Worm (Caenorhabditis elegans) whole organism, L3 larva: Measurements from ENCODE around the gene zyg-12.

ENCODE experiments used
- R02D3.7 ChIP-seq: fragments of 150-350 bp; optimal IDR thresholded peaks from 2 replicates; lab custom pipeline; 2014; ENCODE audit warnings: missing biosample characterization, missing genetic modification characterization
- ZK546.5 ChIP-seq: sonication (generic microtip); optimal IDR thresholded peaks from 2 replicates; lab custom pipeline; 2017; ENCODE audit warnings: missing biosample characterization, missing genetic modification characterization
- aly-2 ChIP-seq: fragments of 150-350 bp; optimal IDR thresholded peaks from 2 replicates; lab custom pipeline; 2014; ENCODE audit warnings: missing biosample characterization, missing genetic modification characterization
- ama-1 ChIP-seq: fragments of 150-350 bp; optimal IDR thresholded peaks from 2 replicates; lab custom pipeline; 2018
- ceh-16 ChIP-seq: sonication (generic microtip); optimal IDR thresholded peaks from 2 replicates; lab custom pipeline; 2017; ENCODE audit warnings: missing biosample characterization, missing genetic modification characterization
- ceh-28 ChIP-seq: fragments of 150-350 bp; optimal IDR thresholded peaks from 2 replicates; lab custom pipeline; 2014; ENCODE audit warnings: missing biosample characterization, missing genetic modification reagents, missing genetic modification characterization
- ceh-82 ChIP-seq: fragments of 150-350 bp; optimal IDR thresholded peaks from 2 replicates; lab custom pipeline; 2014; ENCODE audit warnings: missing biosample characterization, missing genetic modification characterization
- ceh-9 ChIP-seq: sonication (generic microtip); optimal IDR thresholded peaks from 2 replicates; lab custom pipeline; 2018; ENCODE audit warnings: missing biosample characterization, missing genetic modification characterization
- daf-12 ChIP-seq: fragments of 150-350 bp; optimal IDR thresholded peaks from 2 replicates; lab custom pipeline; 2014; ENCODE audit warnings: missing biosample characterization, missing genetic modification reagents, missing genetic modification characterization
- egl-27 ChIP-seq: sonication (generic microtip); optimal IDR thresholded peaks from 4 replicates; lab custom pipeline; 2017; ENCODE audit warnings: missing biosample characterization, missing genetic modification reagents, missing genetic modification characterization
- egl-5 ChIP-seq: fragments of 150-350 bp; optimal IDR thresholded peaks from 2 replicates; lab custom pipeline; 2017; ENCODE audit warnings: missing biosample characterization, missing genetic modification reagents, missing genetic modification characterization, inconsistent platforms
- elt-1 ChIP-seq: fragments of 150-350 bp; optimal IDR thresholded peaks from 2 replicates; lab custom pipeline; 2014; ENCODE audit warnings: missing biosample characterization, missing genetic modification characterization
- elt-2 ChIP-seq: sonication (generic microtip); optimal IDR thresholded peaks from 2 replicates; lab custom pipeline; 2016; ENCODE audit warnings: missing genetic modification reagents, mild to moderate bottlenecking, missing genetic modification characterization, missing compliant biosample characterization
- elt-3 ChIP-seq, 3 experiments: fragments of 150-350 bp in 1 of 3; sonication (generic microtip) in 2 of 3; optimal IDR thresholded peaks; 2 replicates in 2 of 3; 4 replicates in 1 of 3; lab custom pipeline; 2014 to 2017; ENCODE audit warnings: missing biosample characterization in 3 of 3, missing genetic modification characterization in 3 of 3
- eor-1 ChIP-seq, 2 experiments: fragments of 150-350 bp; optimal IDR thresholded peaks; 2 replicates each; lab custom pipeline; 2014 to 2018; ENCODE audit warnings: missing biosample characterization in 2 of 2, missing genetic modification characterization in 2 of 2
- fkh-10 ChIP-seq: sonication (generic microtip); optimal IDR thresholded peaks from 2 replicates; lab custom pipeline; 2017; ENCODE audit warnings: missing biosample characterization, missing genetic modification reagents, missing genetic modification characterization
- fkh-2 ChIP-seq: fragments of 150-350 bp; optimal IDR thresholded peaks from 2 replicates; lab custom pipeline; 2014; ENCODE audit warnings: missing biosample characterization, missing genetic modification reagents, missing genetic modification characterization
- fos-1 ChIP-seq: fragments of 150-350 bp; optimal IDR thresholded peaks from 2 replicates; lab custom pipeline; 2014; ENCODE audit warnings: missing biosample characterization, missing genetic modification characterization
- hmg-11 ChIP-seq: sonication (generic microtip); optimal IDR thresholded peaks from 2 replicates; lab custom pipeline; 2016; ENCODE audit warnings: missing genetic modification characterization, missing compliant biosample characterization
- jun-1 ChIP-seq: fragments of 150-350 bp; optimal IDR thresholded peaks from 2 replicates; lab custom pipeline; 2014; ENCODE audit warnings: missing biosample characterization, missing genetic modification reagents, missing genetic modification characterization
- lin-15B ChIP-seq: fragments of 150-350 bp; optimal IDR thresholded peaks from 2 replicates; lab custom pipeline; 2014; ENCODE audit warnings: missing biosample characterization, missing genetic modification characterization
- lin-39 ChIP-seq: fragments of 150-350 bp; optimal IDR thresholded peaks from 2 replicates; lab custom pipeline; 2018; ENCODE audit warnings: missing biosample characterization, missing genetic modification reagents, missing genetic modification characterization
- lsy-12 ChIP-seq: sonication (generic microtip); optimal IDR thresholded peaks from 2 replicates; lab custom pipeline; 2016; ENCODE audit warnings: mild to moderate bottlenecking, missing genetic modification characterization, missing compliant biosample characterization
- mdl-1 ChIP-seq: fragments of 150-350 bp; optimal IDR thresholded peaks from 2 replicates; lab custom pipeline; 2014; ENCODE audit warnings: missing biosample characterization, missing genetic modification characterization
- mml-1 ChIP-seq: fragments of 150-350 bp; sonication (generic microtip); optimal IDR thresholded peaks from 3 replicates; lab custom pipeline; 2014; ENCODE audit warnings: missing biosample characterization, missing genetic modification characterization
- nfya-1 ChIP-seq: sonication (generic microtip); optimal IDR thresholded peaks from 2 replicates; lab custom pipeline; 2017; ENCODE audit warnings: missing genetic modification characterization, mild to moderate bottlenecking, missing compliant biosample characterization, antibody characterized with exemption, moderate library complexity; ENCODE audit not compliant: insufficient read depth
- nhr-11 ChIP-seq: fragments of 150-350 bp; optimal IDR thresholded peaks from 2 replicates; lab custom pipeline; 2014; ENCODE audit warnings: missing biosample characterization, missing genetic modification characterization
- nhr-12 ChIP-seq: fragments of 150-350 bp; optimal IDR thresholded peaks from 2 replicates; lab custom pipeline; 2014; ENCODE audit warnings: missing biosample characterization, missing genetic modification characterization
- nhr-23 ChIP-seq: fragments of 150-350 bp; optimal IDR thresholded peaks from 2 replicates; lab custom pipeline; 2014; ENCODE audit warnings: missing biosample characterization, missing genetic modification reagents, missing genetic modification characterization
- nhr-237 ChIP-seq: fragments of 150-350 bp; optimal IDR thresholded peaks from 2 replicates; lab custom pipeline; 2014; ENCODE audit warnings: missing biosample characterization, missing genetic modification characterization
- nhr-25 ChIP-seq: sonication (generic microtip); optimal IDR thresholded peaks from 2 replicates; lab custom pipeline; 2017; ENCODE audit warnings: missing biosample characterization, missing genetic modification characterization
- nhr-28 ChIP-seq: fragments of 150-350 bp; optimal IDR thresholded peaks from 2 replicates; lab custom pipeline; 2014; ENCODE audit warnings: missing biosample characterization, missing genetic modification characterization
- nhr-43 ChIP-seq: sonication (generic microtip); optimal IDR thresholded peaks from 2 replicates; lab custom pipeline; 2016; ENCODE audit warnings: mild to moderate bottlenecking, missing genetic modification characterization, missing compliant biosample characterization; ENCODE audit not compliant: poor library complexity, severe bottlenecking
- nhr-67 ChIP-seq: fragments of 150-350 bp; optimal IDR thresholded peaks from 2 replicates; lab custom pipeline; 2014; ENCODE audit warnings: missing biosample characterization, missing genetic modification characterization
- nhr-76 ChIP-seq: fragments of 150-350 bp; sonication (generic microtip); optimal IDR thresholded peaks from 5 replicates; lab custom pipeline; 2014; ENCODE audit warnings: missing biosample characterization, missing genetic modification characterization
- nhr-77 ChIP-seq: fragments of 150-350 bp; optimal IDR thresholded peaks from 2 replicates; lab custom pipeline; 2014; ENCODE audit warnings: missing biosample characterization, missing genetic modification characterization
- pha-4 ChIP-seq: fragments of 150-350 bp; optimal IDR thresholded peaks from 2 replicates; lab custom pipeline; 2014; ENCODE audit warnings: missing biosample characterization, missing genetic modification reagents, missing genetic modification characterization
- pqm-1 ChIP-seq: fragments of 150-350 bp; optimal IDR thresholded peaks from 2 replicates; lab custom pipeline; 2017; ENCODE audit warnings: missing biosample characterization, missing genetic modification characterization, inconsistent platforms
- sea-2 ChIP-seq: fragments of 150-350 bp; sonication (generic microtip); optimal IDR thresholded peaks from 4 replicates; lab custom pipeline; 2014; ENCODE audit warnings: missing biosample characterization, missing genetic modification reagents, missing genetic modification characterization
- skn-1 ChIP-seq: fragments of 150-350 bp; optimal IDR thresholded peaks from 2 replicates; lab custom pipeline; 2014; ENCODE audit warnings: missing biosample characterization, missing genetic modification characterization
- snpc-4 ChIP-seq: fragments of 150-350 bp; optimal IDR thresholded peaks from 2 replicates; lab custom pipeline; 2014; ENCODE audit warnings: missing biosample characterization, missing genetic modification characterization
- tbx-2 ChIP-seq: sonication (generic microtip); optimal IDR thresholded peaks from 2 replicates; lab custom pipeline; 2016; ENCODE audit warnings: mild to moderate bottlenecking, missing genetic modification characterization, missing compliant biosample characterization
- unc-39 ChIP-seq: sonication (generic microtip); optimal IDR thresholded peaks from 4 replicates; lab custom pipeline; 2017; ENCODE audit warnings: missing biosample characterization, missing genetic modification characterization
- unc-62 ChIP-seq: fragments of 150-350 bp; sonication (generic microtip); optimal IDR thresholded peaks from 4 replicates; lab custom pipeline; 2014; ENCODE audit warnings: missing biosample characterization, missing genetic modification reagents, missing genetic modification characterization
- zag-1 ChIP-seq: fragments of 150-350 bp; optimal IDR thresholded peaks from 2 replicates; lab custom pipeline; 2014; ENCODE audit warnings: missing biosample characterization, missing genetic modification characterization
- ztf-11 ChIP-seq: fragments of 150-350 bp; optimal IDR thresholded peaks from 2 replicates; lab custom pipeline; 2014; ENCODE audit warnings: missing biosample characterization, missing genetic modification characterization
- ztf-4 ChIP-seq: fragments of 150-350 bp; optimal IDR thresholded peaks from 2 replicates; lab custom pipeline; 2014; ENCODE audit warnings: missing biosample characterization, missing genetic modification characterization

The zyg-12 gene

ce11 chrII:4998657-4999056 is 49.0 kb downstream of the zyg-12 start, which contains the start of gene F59A6.11:
Gene F59A6.11 (minus strand): TSS chrII:4998757.
- TF ChIP-seq elt-1 (tag; lab: Kevin White, UChicago) = no peak
- TF ChIP-seq ztf-4 (tag; lab: Kevin White, UChicago) = no peak
- no peak for TF ChIP-seq nhr-23 (tag; lab: Kevin White, UChicago)
- TF ChIP-seq egl-5 (tag; lab: Kevin White, UChicago) = no peak
- TF ChIP-seq nhr-12 (tag; lab: Kevin White, UChicago) = no peak
- TF ChIP-seq zag-1 (tag; lab: Kevin White, UChicago) = no peak
- no peak for TF ChIP-seq skn-1 (tag; lab: Kevin White, UChicago)
- TF ChIP-seq ceh-9 = no peak
- no peak for TF ChIP-seq mml-1 (tag; lab: Kevin White, UChicago)
- no peak for TF ChIP-seq pha-4 (tag; lab: Kevin White, UChicago)
- TF ChIP-seq ZK546.5 (tag; lab: Kevin White, UChicago) = no peak
- no peak for TF ChIP-seq lin-15B (tag; lab: Kevin White, UChicago)
- TF ChIP-seq sea-2 = no peak

ce11 chrII:4999122-4999521 is 49.4 kb downstream of the zyg-12 start, which contains the start of gene citk-2:
Gene citk-2 (plus strand): TSS chrII:4999520.
- TF ChIP-seq egl-27 (tag; lab: Kevin White, UChicago) (no peak), nhr-76 (tag; lab: Kevin White, UChicago) (no peak), lsy-12 (tag; lab: Kevin White, UChicago) (peak; percentile 61), zag-1 (tag; lab: Kevin White, UChicago) (no peak), nhr-237 (tag; lab: Kevin White, UChicago) (no peak), nhr-11 (tag; lab: Kevin White, UChicago) (no peak), pha-4 (tag; lab: Kevin White, UChicago) (no peak), ztf-4 (tag; lab: Kevin White, UChicago) (no peak), nhr-43 (tag; lab: Kevin White, UChicago) (peak; percentile 90), nhr-77 (tag; lab: Kevin White, UChicago) (no peak), egl-5 (tag; lab: Kevin White, UChicago) (peak; percentile 75), aly-2 (tag; lab: Kevin White, UChicago) (no peak), mml-1 (tag; lab: Kevin White, UChicago) (no peak), unc-62 (GFP tag; lab: Kevin White, UChicago) (no peak), lin-15B (tag; lab: Kevin White, UChicago) (peak; percentile 74), hmg-11 (tag; lab: Kevin White, UChicago) (no peak), jun-1 (tag; lab: Kevin White, UChicago) (peak; percentile 66), nhr-67 (tag; lab: Kevin White, UChicago) (peak; percentile 5), elt-1 (tag; lab: Kevin White, UChicago) (no peak), ceh-9 (no peak), ztf-11 (tag; lab: Kevin White, UChicago) (no peak), elt-3 (tag; optimal IDR thresholded peaks at IDR 0.05; lab: Kevin White, UChicago) (no peak), elt-2 (tag; lab: Kevin White, UChicago) (no peak), unc-39 (tag; lab: Kevin White, UChicago) (no peak), nhr-28 (tag; lab: Kevin White, UChicago) (no peak), R02D3.7 (tag; lab: Kevin White, UChicago) (peak; percentile 66), nfya-1 (tag; lab: Kevin White, UChicago) (no peak), nhr-12 (tag; lab: Kevin White, UChicago) (no peak), ama-1 (lab: Kevin White, UChicago) (no peak), fkh-10 (peak; percentile 24), ceh-16 (tag; lab: Kevin White, UChicago) (no peak), pqm-1 (peak; percentile 19), mdl-1 (no peak), fos-1 (tag; lab: Kevin White, UChicago) (no peak), sea-2 (no peak), daf-12 (tag; lab: Kevin White, UChicago) (no peak), skn-1 (tag; lab: Kevin White, UChicago) (peak; percentile 79), tbx-2 (tag; lab: Kevin White, UChicago) (no peak), snpc-4 (tag; lab: Kevin White, UChicago) (no peak), lin-39 (tag; lab: Kevin White, UChicago) (peak; percentile 51), fkh-2 (tag; lab: Kevin White, UChicago) (no peak), nhr-23 (tag; lab: Kevin White, UChicago) (peak; percentile 92), ceh-28 (tag; lab: Kevin White, UChicago) (no peak), ZK546.5 (tag; lab: Kevin White, UChicago) (no peak), nhr-25 (tag; lab: Kevin White, UChicago) (peak; percentile 89), ceh-82 (peak; percentile 75), eor-1 (tag; optimal IDR thresholded peaks at IDR 0.05; lab: Kevin White, UChicago) (no peak)
- TF ChIP-seq, all 47 proteins: peak for 14
